Worm (Caenorhabditis elegans): ENCODE measurements around the gene C07B5.6.

ce11 chrX:9560931-9561330 lies 42.1 kb downstream of the C07B5.6 start:
- TF ChIP-seq flt-1 (GFP tag; IDR thresholded peaks at IDR 0.05) (0 out of 2 replicates have a peak, but pooled peaks have one; percentile 36), tab-1 (GFP tag; IDR thresholded peaks at IDR 0.05) (peak; percentile 30; the same call in 1 of the 2 replicates), ref-1 (GFP tag; conservative IDR thresholded peaks at IDR 0.05) (no peak), klf-2 (GFP tag; conservative IDR thresholded peaks at IDR 0.05) (no peak), ztf-29 (GFP tag; IDR thresholded peaks at IDR 0.05) (no peak), med-1 (GFP tag; optimal IDR thresholded peaks at IDR 0.05; ENCODE audit: insufficient read depth) (no peak), ztf-23 (GFP tag; IDR thresholded peaks at IDR 0.05) (no peak), cog-1 (tag; optimal IDR thresholded peaks at IDR 0.05) (no peak), T22C8.4 (GFP tag; IDR thresholded peaks at IDR 0.05) (no peak)
